Worm (Caenorhabditis elegans) whole organism, L1 larva: ENCODE measurements around the gene ruvb-1.
A peak's percentile ranks its signal among the peaks of the same experiment; 100 is the strongest.

ENCODE experiments used
- C16A3.4 ChIP-seq: fragments of 150-350 bp; optimal IDR thresholded peaks from 2 replicates; lab custom pipeline; 2014; ENCODE audit warnings: missing biosample characterization, missing genetic modification characterization
- C34B4.2 ChIP-seq: sonication (generic microtip); optimal IDR thresholded peaks from 2 replicates; lab custom pipeline; 2017; ENCODE audit warnings: mild to moderate bottlenecking, missing genetic modification characterization, missing compliant biosample characterization
- F16B12.6 ChIP-seq: fragments of 150-350 bp; optimal IDR thresholded peaks from 2 replicates; lab custom pipeline; 2014; ENCODE audit warnings: missing biosample characterization, missing genetic modification characterization
- aha-1 ChIP-seq: fragments of 150-350 bp; optimal IDR thresholded peaks from 2 replicates; lab custom pipeline; 2014; ENCODE audit warnings: missing biosample characterization, missing genetic modification characterization
- blmp-1 ChIP-seq: fragments of 150-350 bp; optimal IDR thresholded peaks from 2 replicates; lab custom pipeline; 2014; ENCODE audit warnings: missing biosample characterization, missing genetic modification characterization
- ceh-8 ChIP-seq: fragments of 200-800 bp; sonication (Bioruptor generic); optimal IDR thresholded peaks from 2 replicates; lab custom pipeline; 2018; ENCODE audit warnings: mild to moderate bottlenecking, missing genetic modification characterization, moderate library complexity, missing compliant biosample characterization
- ceh-82 ChIP-seq, 3 experiments: fragments of 150-350 bp in 1 of 3; sonication (generic microtip) in 2 of 3; optimal IDR thresholded peaks; 2 replicates each; lab custom pipeline; 2014 to 2017; ENCODE audit warnings: missing biosample characterization in 3 of 3, missing genetic modification characterization in 3 of 3
- ceh-88 ChIP-seq: fragments of 200-800 bp; sonication (Bioruptor generic); IDR thresholded peaks from 2 replicates; pipeline ENCODE4 v1.3.6; 2022; ENCODE audit warnings: missing genetic modification characterization, missing compliant biosample characterization
- dpl-1 ChIP-seq, 3 experiments: fragments of 150-350 bp in 2 of 3; sonication (generic microtip) in 1 of 3; optimal IDR thresholded peaks; 2 replicates each; lab custom pipeline; 2014 to 2017; ENCODE audit warnings: missing biosample characterization in 3 of 3, missing genetic modification characterization in 3 of 3, missing genetic modification reagents in 3 of 3
- dsc-1 ChIP-seq: sonication (generic microtip); optimal IDR thresholded peaks from 2 replicates; lab custom pipeline; 2016; ENCODE audit warnings: mild to moderate bottlenecking, missing genetic modification characterization, missing compliant biosample characterization
- efl-1 ChIP-seq, 4 experiments: fragments of 150-350 bp; optimal IDR thresholded peaks in 3 of 4; peaks in 1 of 4; 1 replicate in 1 of 4; 2 replicates in 3 of 4; lab custom pipeline; 2014; ENCODE audit warnings: missing biosample characterization in 2 of 4, missing genetic modification characterization in 2 of 4, missing genetic modification reagents in 2 of 4
- egl-13 ChIP-seq: sonication (generic microtip); optimal IDR thresholded peaks from 2 replicates; lab custom pipeline; 2016; ENCODE audit warnings: missing genotype, missing genetic modification reagents, missing genetic modification characterization, missing compliant biosample characterization
- elt-2 ChIP-seq: sonication (generic microtip); optimal IDR thresholded peaks from 2 replicates; lab custom pipeline; 2016; ENCODE audit warnings: missing genetic modification characterization, mild to moderate bottlenecking, inconsistent platforms, missing compliant biosample characterization, missing genetic modification reagents
- fkh-10 ChIP-seq: sonication (generic microtip); optimal IDR thresholded peaks from 2 replicates; lab custom pipeline; 2017; ENCODE audit warnings: missing biosample characterization, missing genetic modification reagents, missing genetic modification characterization
- fkh-4 ChIP-seq: sonication (generic microtip); optimal IDR thresholded peaks from 2 replicates; lab custom pipeline; 2016; ENCODE audit warnings: missing compliant biosample characterization, missing genetic modification characterization, borderline replicate concordance
- fkh-8 ChIP-seq: sonication (generic microtip); optimal IDR thresholded peaks from 2 replicates; lab custom pipeline; 2016; ENCODE audit warnings: mild to moderate bottlenecking, missing genetic modification characterization, missing compliant biosample characterization
- grh-1 ChIP-seq: fragments of 200-800 bp; sonication (Bioruptor generic); IDR thresholded peaks from 2 replicates; pipeline ENCODE4 v1.3.6; 2022; ENCODE audit warnings: missing genetic modification reagents, missing genetic modification characterization, missing compliant biosample characterization
- isw-1 ChIP-seq: fragments of 200-800 bp; sonication (Bioruptor generic); IDR thresholded peaks from 2 replicates; pipeline ENCODE4 v1.3.6; 2022; ENCODE audit warnings: missing genetic modification characterization, missing compliant biosample characterization
- lin-13 ChIP-seq: fragments of 150-350 bp; optimal IDR thresholded peaks from 2 replicates; lab custom pipeline; 2014; ENCODE audit warnings: missing biosample characterization, missing genetic modification reagents, missing genetic modification characterization
- lin-14 ChIP-seq: fragments of 200-800 bp; sonication (Bioruptor generic); optimal IDR thresholded peaks from 2 replicates; lab custom pipeline; 2018; ENCODE audit warnings: mild to moderate bottlenecking, missing genetic modification characterization, moderate library complexity, missing compliant biosample characterization
- lin-35 ChIP-seq, 2 experiments: fragments of 150-350 bp; optimal IDR thresholded peaks; 2 replicates each; lab custom pipeline; 2014; ENCODE audit warnings: missing biosample characterization in 2 of 2, missing genetic modification characterization in 2 of 2, missing genetic modification reagents in 2 of 2
- lir-3 ChIP-seq: sonication (generic microtip); optimal IDR thresholded peaks from 2 replicates; lab custom pipeline; 2016; ENCODE audit warnings: mild to moderate bottlenecking, missing genetic modification characterization, moderate library complexity, missing compliant biosample characterization; ENCODE audit not compliant: poor library complexity
- lsy-2 ChIP-seq, 2 experiments: fragments of 150-350 bp; optimal IDR thresholded peaks; 2 replicates each; lab custom pipeline; 2014; ENCODE audit warnings: missing biosample characterization in 2 of 2, missing genetic modification characterization in 2 of 2
- mab-9 ChIP-seq: fragments of 200-800 bp; sonication (Bioruptor generic); IDR thresholded peaks from 2 replicates; pipeline ENCODE4 v1.3.6; 2022; ENCODE audit warnings: missing genetic modification reagents, missing genetic modification characterization, missing compliant biosample characterization
- mef-2 ChIP-seq: fragments of 150-350 bp; optimal IDR thresholded peaks from 2 replicates; lab custom pipeline; 2014; ENCODE audit warnings: missing biosample characterization, missing genetic modification characterization
- mep-1 ChIP-seq: fragments of 150-350 bp; optimal IDR thresholded peaks from 2 replicates; lab custom pipeline; 2014; ENCODE audit warnings: missing biosample characterization, missing genetic modification characterization
- nhr-19 ChIP-seq: fragments of 200-800 bp; sonication (Bioruptor generic); conservative IDR thresholded peaks from 2 replicates; pipeline ENCODE4 v1.3.6; 2022; ENCODE audit warnings: missing genetic modification characterization, missing compliant biosample characterization
- nhr-20 ChIP-seq: sonication (generic microtip); optimal IDR thresholded peaks from 2 replicates; lab custom pipeline; 2016; ENCODE audit warnings: mild to moderate bottlenecking, missing genetic modification characterization, missing compliant biosample characterization
- nhr-28 ChIP-seq: fragments of 150-350 bp; optimal IDR thresholded peaks from 2 replicates; lab custom pipeline; 2014; ENCODE audit warnings: missing biosample characterization, missing genetic modification characterization
- nhr-47 ChIP-seq: sonication (generic microtip); optimal IDR thresholded peaks from 2 replicates; lab custom pipeline; 2016; ENCODE audit warnings: mild to moderate bottlenecking, missing genetic modification characterization, moderate library complexity, missing compliant biosample characterization
- nhr-71 ChIP-seq: sonication (generic microtip); optimal IDR thresholded peaks from 2 replicates; lab custom pipeline; 2016; ENCODE audit warnings: mild to moderate bottlenecking, missing genetic modification characterization, moderate library complexity, missing compliant biosample characterization
- nhr-76 ChIP-seq: sonication (generic microtip); optimal IDR thresholded peaks from 2 replicates; lab custom pipeline; 2017; ENCODE audit warnings: missing biosample characterization, missing genetic modification characterization
- nhr-77 ChIP-seq: fragments of 150-350 bp; optimal IDR thresholded peaks from 2 replicates; lab custom pipeline; 2014; ENCODE audit warnings: missing biosample characterization, missing genetic modification characterization
- nhr-85 ChIP-seq: sonication (generic microtip); peaks from one replicate; lab custom pipeline; 2016; ENCODE audit warnings: missing genetic modification characterization, inconsistent platforms, missing compliant biosample characterization
- nhr-90 ChIP-seq: sonication (generic microtip); optimal IDR thresholded peaks from 2 replicates; lab custom pipeline; 2016; ENCODE audit warnings: mild to moderate bottlenecking, missing genetic modification characterization, missing compliant biosample characterization; ENCODE audit not compliant: poor library complexity
- pax-3 ChIP-seq: fragments of 200-800 bp; sonication (Bioruptor generic); optimal IDR thresholded peaks from 2 replicates; lab custom pipeline; 2018; ENCODE audit warnings: mild to moderate bottlenecking, missing genetic modification characterization, moderate library complexity, missing compliant biosample characterization
- rnt-1 ChIP-seq: sonication (generic microtip); optimal IDR thresholded peaks from 2 replicates; lab custom pipeline; 2016; ENCODE audit warnings: mild to moderate bottlenecking, missing genetic modification characterization, moderate library complexity, missing compliant biosample characterization
- skn-1 ChIP-seq: fragments of 150-350 bp; optimal IDR thresholded peaks from 2 replicates; lab custom pipeline; 2014; ENCODE audit warnings: missing biosample characterization, missing genetic modification characterization
- snpc-4 ChIP-seq: fragments of 150-350 bp; optimal IDR thresholded peaks from 2 replicates; lab custom pipeline; 2014; ENCODE audit warnings: missing biosample characterization, missing genetic modification characterization
- snu-23 ChIP-seq: sonication (generic microtip); optimal IDR thresholded peaks from 2 replicates; lab custom pipeline; 2016; ENCODE audit warnings: missing genetic modification characterization, missing compliant biosample characterization
- swsn-7 ChIP-seq: sonication (generic microtip); optimal IDR thresholded peaks from 2 replicates; lab custom pipeline; 2016; ENCODE audit warnings: missing genetic modification characterization, missing compliant biosample characterization
- tbx-2 ChIP-seq: sonication (generic microtip); optimal IDR thresholded peaks from 2 replicates; lab custom pipeline; 2016; ENCODE audit warnings: missing genetic modification characterization, missing compliant biosample characterization
- tlp-1 ChIP-seq: fragments of 150-350 bp; optimal IDR thresholded peaks from 2 replicates; lab custom pipeline; 2014; ENCODE audit warnings: missing biosample characterization, missing genetic modification characterization
- unc-130 ChIP-seq: fragments of 150-350 bp; optimal IDR thresholded peaks from 2 replicates; lab custom pipeline; 2017; ENCODE audit warnings: missing biosample characterization, missing genetic modification characterization, inconsistent platforms
- unc-86 ChIP-seq: sonication (generic microtip); optimal IDR thresholded peaks from 2 replicates; lab custom pipeline; 2016; ENCODE audit warnings: missing genetic modification characterization, missing compliant biosample characterization
- xbp-1 ChIP-seq: sonication (generic microtip); optimal IDR thresholded peaks from 2 replicates; lab custom pipeline; 2016; ENCODE audit warnings: missing genetic modification characterization, missing compliant biosample characterization
- zag-1 ChIP-seq: fragments of 150-350 bp; optimal IDR thresholded peaks from 2 replicates; lab custom pipeline; 2014; ENCODE audit warnings: missing biosample characterization, missing genetic modification characterization
- ztf-11 ChIP-seq, 2 experiments: sonication (generic microtip); optimal IDR thresholded peaks; 2 replicates each; lab custom pipeline; 2016 to 2017; ENCODE audit warnings: missing genetic modification characterization in 2 of 2, missing biosample characterization in 1 of 2, missing compliant biosample characterization in 1 of 2

Gene ruvb-1

ce11 chrV:9980731-9981483, at the start of gene ruvb-1, which contains the start of gene tofu-1:
TSS of gene ruvb-1 (minus strand) at chrV:9980802.
TSS of gene tofu-1 (plus strand) at chrV:9981147.
- TF ChIP-seq nhr-77 (tag; lab: Kevin White, UChicago) (peak; percentile 24), lin-35 (GFP tag; optimal IDR thresholded peaks at IDR 0.05; lab: Kevin White, UChicago) (peak; percentile 40 to 70), grh-1 (GFP tag; lab: Robert Waterston, UW) (peak; percentile 78), isw-1 (GFP tag; lab: Robert Waterston, UW) (peak; percentile 48), nhr-47 (tag; lab: Kevin White, UChicago) (peak; percentile 84), blmp-1 (tag; lab: Kevin White, UChicago) (peak; percentile 14), nhr-20 (tag; lab: Kevin White, UChicago) (peak; percentile 79), rnt-1 (tag; lab: Kevin White, UChicago) (peak; percentile 43), snu-23 (GFP tag; lab: Kevin White, UChicago) (peak; percentile 82), pax-3 (tag; lab: Kevin White, UChicago) (peak; percentile 14), lin-14 (GFP tag; lab: Kevin White, UChicago) (peak; percentile 63), mab-9 (GFP tag; lab: Robert Waterston, UW) (peak; percentile 52), lsy-2 (tag; optimal IDR thresholded peaks at IDR 0.05; lab: Kevin White, UChicago) (peak; percentile 46 to 60), F16B12.6 (tag; lab: Kevin White, UChicago) (peak; percentile 84), skn-1 (tag; lab: Kevin White, UChicago) (peak; percentile 3), xbp-1 (tag; lab: Kevin White, UChicago) (peak; percentile 75), elt-2 (tag; lab: Kevin White, UChicago) (peak; percentile 32), mep-1 (tag; lab: Kevin White, UChicago) (peak; percentile 59), dpl-1 (GFP tag; optimal IDR thresholded peaks at IDR 0.05; lab: Kevin White, UChicago) (peak; percentile 5 to 65 (median 49)), tbx-2 (peak; percentile 72), lin-13 (GFP tag; lab: Kevin White, UChicago) (peak; percentile 16), lir-3 (tag; lab: Kevin White, UChicago) (peak; percentile 64), ceh-88 (GFP tag; lab: Robert Waterston, UW) (peak; percentile 55), unc-86 (tag; lab: Kevin White, UChicago) (peak; percentile 64), nhr-19 (GFP tag; lab: Robert Waterston, UW) (peak; percentile 81), swsn-7 (tag; lab: Kevin White, UChicago) (peak; percentile 78), ztf-11 (tag; optimal IDR thresholded peaks at IDR 0.05; lab: Kevin White, UChicago) (peak in 1 of 2 experiments; percentile 64), nhr-85 (tag; lab: Kevin White, UChicago) (peak; percentile 79), efl-1 (optimal IDR thresholded peaks at IDR 0.05; lab: Kevin White, UChicago) (peak; percentile 30 to 60), efl-1 (GFP tag; optimal IDR thresholded peaks at IDR 0.05 in 1 of 2; lab: Kevin White, UChicago) (peak; percentile 49 to 96), nhr-90 (tag; lab: Kevin White, UChicago) (peak; percentile 87), nhr-71 (peak; percentile 81), dsc-1 (tag; lab: Kevin White, UChicago) (peak; percentile 24), ceh-82 (tag; optimal IDR thresholded peaks at IDR 0.05; lab: Kevin White, UChicago) (peak in 2 of 3 experiments; percentile 39 to 42), C16A3.4 (tag; lab: Kevin White, UChicago) (peak; percentile 45), ceh-8 (GFP tag; lab: Kevin White, UChicago) (peak; percentile 13)

ce11 chrV:10023062-10023536, 42.5 kb upstream of the ruvb-1 start:
- TF ChIP-seq aha-1 (tag; lab: Kevin White, UChicago), result no peak
- no peak for TF ChIP-seq C34B4.2 (tag; lab: Kevin White, UChicago)
- TF ChIP-seq nhr-28, result no peak
- no peak for TF ChIP-seq lsy-2 (tag; optimal IDR thresholded peaks at IDR 0.05; lab: Kevin White, UChicago)
- TF ChIP-seq zag-1 (tag; lab: Kevin White, UChicago), result no peak
- TF ChIP-seq fkh-4 (tag; lab: Kevin White, UChicago), result no peak
- no peak for TF ChIP-seq elt-2 (tag; lab: Kevin White, UChicago)
- TF ChIP-seq unc-130 (tag; lab: Kevin White, UChicago), result no peak
- no peak for TF ChIP-seq snpc-4
- no peak for TF ChIP-seq fkh-8 (tag; lab: Kevin White, UChicago)
- TF ChIP-seq mef-2, result no peak
- no peak for TF ChIP-seq nhr-76 (tag; lab: Kevin White, UChicago)
- TF ChIP-seq tlp-1 (tag; lab: Kevin White, UChicago), result no peak
- TF ChIP-seq isw-1 (GFP tag; lab: Robert Waterston, UW), result no peak
- TF ChIP-seq egl-13 (tag; lab: Kevin White, UChicago), result no peak
- TF ChIP-seq lir-3 (tag; lab: Kevin White, UChicago), result no peak
- TF ChIP-seq fkh-10 (GFP tag; lab: Kevin White, UChicago), result no peak
